Worm (Caenorhabditis elegans): Measurements from ENCODE around the gene glt-5.
"Not testable (repeated sequence)": the region's sequence is repeated elsewhere in the genome, so short reads cannot be mapped to it uniquely, and the experiment has no call there.

Gene glt-5

DNA sequence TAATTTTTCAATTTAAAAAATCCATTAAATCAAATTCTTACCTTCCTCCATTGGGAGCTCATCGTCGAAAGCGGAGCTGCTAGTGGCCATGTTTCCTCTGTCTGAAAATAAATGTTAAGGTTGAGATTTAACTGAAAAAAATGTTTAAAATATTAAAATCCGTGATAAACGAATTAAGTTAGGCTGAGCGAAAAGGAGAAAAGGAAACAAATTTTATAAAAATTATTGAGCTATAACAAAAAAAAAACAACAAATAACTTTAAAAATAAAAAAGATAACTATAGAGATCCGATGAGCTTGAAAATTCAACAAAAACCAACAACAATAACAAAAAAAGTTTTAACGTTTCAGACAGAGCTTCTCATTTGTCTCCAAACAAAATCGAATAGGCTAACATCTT, 34.1 kb upstream of the glt-5 start, which contains the start of gene pno-1:
TSS of gene pno-1 (minus strand) at position 101 of the 400 bp plus-strand sequence.
- TF ChIP-seq ets-7 (tag; optimal IDR thresholded peaks at IDR 0.05) (no peak), ceh-13 (GFP tag; optimal IDR thresholded peaks at IDR 0.05) (no peak), B0310.2 (tag; optimal IDR thresholded peaks at IDR 0.05) (no peak), tra-4 (tag; optimal IDR thresholded peaks at IDR 0.05) (no peak), hmbx-1 (tag; optimal IDR thresholded peaks at IDR 0.05) (no peak), ceh-36 (tag; optimal IDR thresholded peaks at IDR 0.05) (no peak), tbx-11 (GFP tag; IDR thresholded peaks at IDR 0.05) (no peak), tbx-37 (GFP tag; conservative IDR thresholded peaks at IDR 0.05) (no peak), aly-1 (tag; optimal IDR thresholded peaks at IDR 0.05) (no peak), pes-1 (GFP tag; IDR thresholded peaks at IDR 0.05) (no peak), hmg-4 (GFP tag; optimal IDR thresholded peaks at IDR 0.05) (no peak), hnd-1 (tag; optimal IDR thresholded peaks at IDR 0.05) (no peak), flt-1 (GFP tag; IDR thresholded peaks at IDR 0.05) (no peak), ama-1 (optimal IDR thresholded peaks at IDR 0.05) (no peak)

- TF ChIP-seq B0310.2 (tag; optimal IDR thresholded peaks at IDR 0.05) (no peak), hmg-4 (GFP tag; optimal IDR thresholded peaks at IDR 0.05) (no peak), tbx-11 (GFP tag; IDR thresholded peaks at IDR 0.05) (no peak), pes-1 (GFP tag; IDR thresholded peaks at IDR 0.05) (no peak), ceh-13 (GFP tag; optimal IDR thresholded peaks at IDR 0.05) (no peak), hmbx-1 (tag; optimal IDR thresholded peaks at IDR 0.05) (no peak), hnd-1 (tag; optimal IDR thresholded peaks at IDR 0.05) (no peak), tbx-37 (GFP tag; conservative IDR thresholded peaks at IDR 0.05) (no peak), ceh-36 (tag; optimal IDR thresholded peaks at IDR 0.05) (no peak), sea-1 (GFP tag; conservative IDR thresholded peaks at IDR 0.05) (no peak), F13C5.2 (tag; optimal IDR thresholded peaks at IDR 0.05) (no peak), ets-7 (tag; optimal IDR thresholded peaks at IDR 0.05) (no peak), scrt-1 (GFP tag; IDR thresholded peaks at IDR 0.05) (no peak), ama-1 (optimal IDR thresholded peaks at IDR 0.05) (no peak), flt-1 (GFP tag; IDR thresholded peaks at IDR 0.05) (no peak), aly-1 (tag; optimal IDR thresholded peaks at IDR 0.05) (no peak), tra-4 (tag; optimal IDR thresholded peaks at IDR 0.05) (no peak)
Measured at ce11 chrII:9741400-9741799, 32.7 kb upstream of the glt-5 start.

- no peak for TF ChIP-seq sea-1 (GFP tag; conservative IDR thresholded peaks at IDR 0.05)
- TF ChIP-seq tra-4 (tag; optimal IDR thresholded peaks at IDR 0.05): no peak
- TF ChIP-seq hmbx-1 (tag; optimal IDR thresholded peaks at IDR 0.05): no peak
- no peak for TF ChIP-seq scrt-1 (GFP tag; IDR thresholded peaks at IDR 0.05)
- TF ChIP-seq ceh-13 (GFP tag; optimal IDR thresholded peaks at IDR 0.05): no peak
- TF ChIP-seq pes-1 (GFP tag; IDR thresholded peaks at IDR 0.05): no peak
- TF ChIP-seq ama-1 (optimal IDR thresholded peaks at IDR 0.05): no peak
- no peak for TF ChIP-seq aly-1 (tag; optimal IDR thresholded peaks at IDR 0.05)
- TF ChIP-seq hmg-4 (GFP tag; optimal IDR thresholded peaks at IDR 0.05): no peak
- TF ChIP-seq hnd-1 (tag; optimal IDR thresholded peaks at IDR 0.05): no peak
- TF ChIP-seq F13C5.2 (tag; optimal IDR thresholded peaks at IDR 0.05): no peak
- no peak for TF ChIP-seq ceh-36 (tag; optimal IDR thresholded peaks at IDR 0.05)
- TF ChIP-seq B0310.2 (tag; optimal IDR thresholded peaks at IDR 0.05): no peak
- no peak for TF ChIP-seq tbx-11 (GFP tag; IDR thresholded peaks at IDR 0.05)
- no peak for TF ChIP-seq ets-7 (tag; optimal IDR thresholded peaks at IDR 0.05)
- no peak for TF ChIP-seq tbx-37 (GFP tag; conservative IDR thresholded peaks at IDR 0.05)
- no peak for TF ChIP-seq flt-1 (GFP tag; IDR thresholded peaks at IDR 0.05)
Measured at ce11 chrII:9740552-9740951, 31.9 kb upstream of the glt-5 start.

DNA sequence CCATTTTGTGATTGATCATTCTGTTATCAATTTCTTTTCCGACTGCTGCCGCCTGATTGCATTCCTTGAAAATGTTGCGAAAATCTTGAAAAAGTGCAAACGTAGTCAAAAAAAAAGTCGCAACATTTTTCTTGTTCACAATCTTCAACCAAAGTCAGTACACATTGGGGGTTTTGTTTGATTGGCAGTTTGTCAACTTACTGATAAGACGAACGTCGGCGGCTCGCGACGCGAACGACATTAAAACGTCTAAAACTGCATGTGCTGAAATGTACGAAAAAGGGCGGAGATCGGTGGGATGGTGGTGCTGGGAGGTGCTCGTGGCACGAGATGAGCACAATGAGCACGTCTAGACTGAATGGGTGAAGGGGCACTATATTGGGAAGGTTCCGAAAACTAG, 30.1 kb upstream of the glt-5 start:
- no peak for TF ChIP-seq B0310.2 (tag; optimal IDR thresholded peaks at IDR 0.05)
- TF ChIP-seq hmbx-1 (tag; optimal IDR thresholded peaks at IDR 0.05): no peak
- no peak for TF ChIP-seq hnd-1 (tag; optimal IDR thresholded peaks at IDR 0.05)
- TF ChIP-seq ets-7 (tag; optimal IDR thresholded peaks at IDR 0.05): no peak

DNA sequence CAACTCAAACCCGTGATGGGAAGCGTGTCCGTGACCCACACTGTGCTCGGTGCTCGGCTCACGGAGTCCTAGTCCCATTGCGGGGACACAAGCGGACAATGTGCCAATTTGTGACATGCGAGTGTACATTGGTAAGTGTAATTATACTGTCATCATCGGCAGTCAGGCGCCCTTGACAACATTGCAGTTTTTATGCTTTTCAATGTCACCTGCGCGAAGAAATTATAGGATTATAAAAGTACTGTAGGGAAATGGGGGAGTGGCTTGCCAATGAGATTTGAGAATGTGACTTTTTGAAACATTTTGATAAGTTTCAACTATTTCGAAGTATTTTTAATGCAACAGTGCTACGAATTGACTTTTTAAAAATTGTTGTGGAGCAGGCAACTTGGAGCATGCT, 27.1 kb upstream of the glt-5 start:
- no peak for TF ChIP-seq scrt-1 (GFP tag; IDR thresholded peaks at IDR 0.05)
- no peak for TF ChIP-seq ama-1 (optimal IDR thresholded peaks at IDR 0.05)
- no peak for TF ChIP-seq hnd-1 (tag; optimal IDR thresholded peaks at IDR 0.05)
- TF ChIP-seq aly-1 (tag; optimal IDR thresholded peaks at IDR 0.05): no peak
- TF ChIP-seq hmg-4 (GFP tag; optimal IDR thresholded peaks at IDR 0.05): no peak
- no peak for TF ChIP-seq ceh-13 (GFP tag; optimal IDR thresholded peaks at IDR 0.05)
- no peak for TF ChIP-seq B0310.2 (tag; optimal IDR thresholded peaks at IDR 0.05)
- no peak for TF ChIP-seq hmbx-1 (tag; optimal IDR thresholded peaks at IDR 0.05)
- TF ChIP-seq tbx-11 (GFP tag; IDR thresholded peaks at IDR 0.05): no peak

- TF ChIP-seq pes-1 (GFP tag; IDR thresholded peaks at IDR 0.05); ama-1 (optimal IDR thresholded peaks at IDR 0.05); ceh-13 (GFP tag; optimal IDR thresholded peaks at IDR 0.05): not testable (repeated sequence)
Measured at ce11 chrII:9731810-9732209, 23.1 kb upstream of the glt-5 start, which contains the start of gene mab-3. TSS of gene mab-3 (plus strand) at chrII:9732137.

DNA sequence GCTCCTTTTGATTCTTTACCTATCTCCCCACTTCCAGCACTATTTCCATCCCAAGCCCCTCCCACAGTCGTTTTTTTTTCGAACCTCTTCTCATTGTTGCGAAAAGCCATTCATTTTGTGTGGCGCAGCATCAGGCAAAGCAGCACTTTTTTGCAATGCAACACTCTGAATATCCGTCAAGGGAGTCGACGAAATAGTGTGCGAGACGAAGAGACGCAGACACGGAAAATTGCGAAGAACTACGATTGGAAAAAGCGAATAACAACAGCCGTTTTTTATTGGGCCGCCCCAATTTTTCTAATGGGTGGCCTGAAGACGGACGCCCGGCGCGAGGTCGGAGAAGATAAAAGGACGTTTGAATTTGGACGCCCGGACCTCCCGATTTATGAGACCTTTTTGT, 21.2 kb upstream of the glt-5 start:
- TF ChIP-seq tbx-37 (GFP tag; conservative IDR thresholded peaks at IDR 0.05) (no peak), hmg-4 (GFP tag; optimal IDR thresholded peaks at IDR 0.05) (no peak), tbx-11 (GFP tag; IDR thresholded peaks at IDR 0.05) (no peak), ceh-13 (GFP tag; optimal IDR thresholded peaks at IDR 0.05) (no peak), flt-1 (GFP tag; IDR thresholded peaks at IDR 0.05) (no peak), ama-1 (optimal IDR thresholded peaks at IDR 0.05) (no peak), pes-1 (GFP tag; IDR thresholded peaks at IDR 0.05) (no peak), hmbx-1 (tag; optimal IDR thresholded peaks at IDR 0.05) (no peak), ceh-36 (tag; optimal IDR thresholded peaks at IDR 0.05) (no peak), scrt-1 (GFP tag; IDR thresholded peaks at IDR 0.05) (no peak), sea-1 (GFP tag; conservative IDR thresholded peaks at IDR 0.05) (no peak), aly-1 (tag; optimal IDR thresholded peaks at IDR 0.05) (no peak), tra-4 (tag; optimal IDR thresholded peaks at IDR 0.05) (no peak), F13C5.2 (tag; optimal IDR thresholded peaks at IDR 0.05) (no peak), hnd-1 (tag; optimal IDR thresholded peaks at IDR 0.05) (no peak), ets-7 (tag; optimal IDR thresholded peaks at IDR 0.05) (no peak)

- no peak for TF ChIP-seq ceh-36 (tag; optimal IDR thresholded peaks at IDR 0.05)
- TF ChIP-seq aly-1 (tag; optimal IDR thresholded peaks at IDR 0.05): no peak
- no peak for TF ChIP-seq ets-7 (tag; optimal IDR thresholded peaks at IDR 0.05)
- no peak for TF ChIP-seq B0310.2 (tag; optimal IDR thresholded peaks at IDR 0.05)
- no peak for TF ChIP-seq hmbx-1 (tag; optimal IDR thresholded peaks at IDR 0.05)
- no peak for TF ChIP-seq ceh-13 (GFP tag; optimal IDR thresholded peaks at IDR 0.05)
- TF ChIP-seq tbx-11 (GFP tag; IDR thresholded peaks at IDR 0.05): no peak
- TF ChIP-seq hmg-4 (GFP tag; optimal IDR thresholded peaks at IDR 0.05): no peak
- TF ChIP-seq sea-1 (GFP tag; conservative IDR thresholded peaks at IDR 0.05): no peak
- TF ChIP-seq scrt-1 (GFP tag; IDR thresholded peaks at IDR 0.05): no peak
- no peak for TF ChIP-seq tra-4 (tag; optimal IDR thresholded peaks at IDR 0.05)
- TF ChIP-seq pes-1 (GFP tag; IDR thresholded peaks at IDR 0.05): no peak
- TF ChIP-seq tbx-37 (GFP tag; conservative IDR thresholded peaks at IDR 0.05): no peak
- TF ChIP-seq hnd-1 (tag; optimal IDR thresholded peaks at IDR 0.05): no peak
- no peak for TF ChIP-seq flt-1 (GFP tag; IDR thresholded peaks at IDR 0.05)
- no peak for TF ChIP-seq F13C5.2 (tag; optimal IDR thresholded peaks at IDR 0.05)
- TF ChIP-seq ama-1 (optimal IDR thresholded peaks at IDR 0.05): no peak
Measured at ce11 chrII:9729196-9729595, 20.5 kb upstream of the glt-5 start.

Data from whole organism, early embryonic.